Worm (Caenorhabditis elegans): ENCODE measurements around the gene asm-2.

DNA sequence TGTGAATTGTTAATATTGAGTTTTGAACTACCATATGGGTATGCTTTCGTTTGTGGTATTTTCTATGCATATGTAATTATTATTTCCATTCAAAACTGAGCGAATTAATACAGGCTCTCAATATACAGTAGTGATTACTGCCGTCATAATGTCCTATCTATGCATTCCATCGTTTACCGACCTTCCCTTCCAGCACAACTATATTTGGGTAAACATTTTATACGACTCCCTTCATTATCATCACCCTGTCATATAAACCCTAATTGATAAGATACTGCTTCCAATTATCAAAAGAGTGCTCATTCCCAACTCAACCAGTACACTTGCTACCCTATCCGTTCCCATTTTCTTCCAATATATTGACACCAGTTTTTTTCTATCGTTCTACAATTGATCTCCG, 34.1 kb downstream of the asm-2 start:
- TF ChIP-seq daf-19 (GFP tag; conservative IDR thresholded peaks at IDR 0.05), result no peak
- TF ChIP-seq saeg-2 (GFP tag; IDR thresholded peaks at IDR 0.05), result no peak
- no peak for TF ChIP-seq ama-1 (optimal IDR thresholded peaks at IDR 0.05)
- no peak for TF ChIP-seq ceh-44 (GFP tag; IDR thresholded peaks at IDR 0.05)
- TF ChIP-seq zag-1 (tag; optimal IDR thresholded peaks at IDR 0.05), result no peak
